Worm (Caenorhabditis elegans): ENCODE measurements around the gene M03E7.2.
A peak's percentile ranks its signal among the peaks of the same experiment; 100 is the strongest.

M03E7.2 gene

DNA sequence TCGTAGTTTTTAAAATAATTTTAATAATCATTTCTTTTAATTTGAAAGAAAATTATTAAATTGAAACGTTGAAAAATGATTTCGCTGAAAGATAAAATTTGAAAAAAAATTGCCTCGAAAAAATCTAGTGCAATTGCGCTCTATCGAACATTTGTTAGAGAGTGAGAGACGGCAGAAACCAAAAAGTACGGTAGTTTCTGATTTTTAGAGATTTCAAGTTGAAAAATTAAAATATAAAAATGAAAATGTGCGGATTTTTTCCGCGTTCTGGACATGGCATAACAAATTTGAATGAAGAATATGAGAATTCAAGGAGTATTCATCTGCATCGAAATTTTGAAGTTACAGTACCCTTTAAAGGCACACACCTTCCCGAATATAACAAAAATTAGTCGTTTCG, 2.0 kb downstream of the M03E7.2 start:
- TF ChIP-seq lin-40 (tag; optimal IDR thresholded peaks at IDR 0.05) (no peak), mcd-1 (GFP tag; IDR thresholded peaks at IDR 0.05) (peak; percentile 86), lsl-1 (GFP tag; optimal IDR thresholded peaks at IDR 0.05) (peak; percentile 89), ceh-58 (GFP tag; IDR thresholded peaks at IDR 0.05) (no peak), dpl-1 (GFP tag; optimal IDR thresholded peaks at IDR 0.05) (no peak), ztf-6 (GFP tag; IDR thresholded peaks at IDR 0.05) (no peak), F33H1.4 (GFP tag; IDR thresholded peaks at IDR 0.05) (peak; percentile 58; the same call in 1 of the 2 replicates), hmg-20 (GFP tag; IDR thresholded peaks at IDR 0.05) (no peak), D2030.7 (GFP tag; IDR thresholded peaks at IDR 0.05) (peak; percentile 67), ztf-18 (tag; optimal IDR thresholded peaks at IDR 0.05) (peak; percentile 14), nfya-2 (GFP tag; IDR thresholded peaks at IDR 0.05) (no peak), madf-8 (GFP tag; conservative IDR thresholded peaks at IDR 0.05) (peak; percentile 22; the same call in 1 of the 2 replicates), snpc-4 (GFP tag; optimal IDR thresholded peaks at IDR 0.05) (no peak), snpc-4 (tag; optimal IDR thresholded peaks at IDR 0.05) (peak in 1 of 4 experiments; percentile 7), efl-1 (GFP tag; optimal IDR thresholded peaks at IDR 0.05) (peak; percentile 47), nhr-27 (tag; optimal IDR thresholded peaks at IDR 0.05) (no peak), ceh-79 (tag; optimal IDR thresholded peaks at IDR 0.05) (no peak), Y67H2A.10 (GFP tag; conservative IDR thresholded peaks at IDR 0.05) (no peak), xnd-1 (tag; optimal IDR thresholded peaks at IDR 0.05) (peak; percentile 52), lsy-27 (tag; optimal IDR thresholded peaks at IDR 0.05; ENCODE audit: borderline replicate concordance, insufficient read depth) (no peak), ceh-91 (GFP tag; IDR thresholded peaks at IDR 0.05) (peak; percentile 72), madf-6 (GFP tag; IDR thresholded peaks at IDR 0.05) (peak; percentile 63), aptf-2 (GFP tag; conservative IDR thresholded peaks at IDR 0.05) (no peak), hlh-26 (GFP tag; conservative IDR thresholded peaks at IDR 0.05) (no peak), madf-3 (GFP tag; IDR thresholded peaks at IDR 0.05) (no peak), nfyb-1 (GFP tag; IDR thresholded peaks at IDR 0.05) (no peak), snpc-3.4 (tag; optimal IDR thresholded peaks at IDR 0.05) (no peak), aptf-3 (GFP tag; IDR thresholded peaks at IDR 0.05) (no peak), B0035.1 (tag; optimal IDR thresholded peaks at IDR 0.05) (no peak), tlf-1 (GFP tag; optimal IDR thresholded peaks at IDR 0.05) (no peak), tbp1 (GFP tag; optimal IDR thresholded peaks at IDR 0.05) (peak; percentile 31), dpff-1 (tag; optimal IDR thresholded peaks at IDR 0.05) (no peak), lin-54 (GFP tag; optimal IDR thresholded peaks at IDR 0.05) (peak; percentile 58), sea-2 (GFP tag; IDR thresholded peaks at IDR 0.05) (no peak), mxl-1 (tag; optimal IDR thresholded peaks at IDR 0.05) (no peak), pbrm-1 (GFP tag; IDR thresholded peaks at IDR 0.05) (no peak), unc-62 (GFP tag; optimal IDR thresholded peaks at IDR 0.05) (no peak)

DNA sequence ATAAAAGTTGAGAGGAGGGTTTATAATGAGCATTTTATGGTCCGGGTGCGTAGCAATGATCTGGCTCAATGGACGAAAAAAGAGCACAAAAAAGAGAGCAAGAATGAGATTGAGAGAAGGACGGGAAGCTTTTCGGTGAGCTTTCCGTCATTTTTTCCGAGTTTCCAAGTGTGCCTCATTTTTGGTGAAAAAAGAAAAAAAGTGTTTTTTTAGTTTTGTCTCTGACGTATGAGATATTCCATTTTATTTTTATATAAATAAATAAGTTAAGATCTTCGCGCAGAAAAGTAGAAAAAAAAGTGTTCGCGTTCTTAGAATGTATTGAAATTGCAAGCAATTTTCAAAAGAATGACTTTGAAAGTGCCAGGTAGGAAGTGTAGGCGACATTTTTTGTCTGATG, 2.6 kb downstream of the M03E7.2 start, which contains the start of gene memb-2:
memb-2 (minus strand) TSS at position 101 of the 400 bp plus-strand sequence.
- TF ChIP-seq lin-26 (GFP tag; IDR thresholded peaks at IDR 0.05) = no peak
- TF ChIP-seq F55B11.4 (tag; optimal IDR thresholded peaks at IDR 0.05; ENCODE audit: borderline replicate concordance, insufficient read depth) = no peak
- TF ChIP-seq tbp1 (GFP tag; optimal IDR thresholded peaks at IDR 0.05) = no peak
- no peak for TF ChIP-seq nfya-1 (tag; optimal IDR thresholded peaks at IDR 0.05; ENCODE audit: borderline replicate concordance, insufficient read depth)
- no peak for TF ChIP-seq snpc-1.1 (tag; optimal IDR thresholded peaks at IDR 0.05; ENCODE audit: insufficient read depth)
- no peak for TF ChIP-seq athp-1 (tag; optimal IDR thresholded peaks at IDR 0.05)
- TF ChIP-seq pha-4 (tag; optimal IDR thresholded peaks at IDR 0.05) = no peak

Measured in whole organism, young adult.